Fruit fly (Drosophila melanogaster): ENCODE data around the gene eIF3g1.

DNA sequence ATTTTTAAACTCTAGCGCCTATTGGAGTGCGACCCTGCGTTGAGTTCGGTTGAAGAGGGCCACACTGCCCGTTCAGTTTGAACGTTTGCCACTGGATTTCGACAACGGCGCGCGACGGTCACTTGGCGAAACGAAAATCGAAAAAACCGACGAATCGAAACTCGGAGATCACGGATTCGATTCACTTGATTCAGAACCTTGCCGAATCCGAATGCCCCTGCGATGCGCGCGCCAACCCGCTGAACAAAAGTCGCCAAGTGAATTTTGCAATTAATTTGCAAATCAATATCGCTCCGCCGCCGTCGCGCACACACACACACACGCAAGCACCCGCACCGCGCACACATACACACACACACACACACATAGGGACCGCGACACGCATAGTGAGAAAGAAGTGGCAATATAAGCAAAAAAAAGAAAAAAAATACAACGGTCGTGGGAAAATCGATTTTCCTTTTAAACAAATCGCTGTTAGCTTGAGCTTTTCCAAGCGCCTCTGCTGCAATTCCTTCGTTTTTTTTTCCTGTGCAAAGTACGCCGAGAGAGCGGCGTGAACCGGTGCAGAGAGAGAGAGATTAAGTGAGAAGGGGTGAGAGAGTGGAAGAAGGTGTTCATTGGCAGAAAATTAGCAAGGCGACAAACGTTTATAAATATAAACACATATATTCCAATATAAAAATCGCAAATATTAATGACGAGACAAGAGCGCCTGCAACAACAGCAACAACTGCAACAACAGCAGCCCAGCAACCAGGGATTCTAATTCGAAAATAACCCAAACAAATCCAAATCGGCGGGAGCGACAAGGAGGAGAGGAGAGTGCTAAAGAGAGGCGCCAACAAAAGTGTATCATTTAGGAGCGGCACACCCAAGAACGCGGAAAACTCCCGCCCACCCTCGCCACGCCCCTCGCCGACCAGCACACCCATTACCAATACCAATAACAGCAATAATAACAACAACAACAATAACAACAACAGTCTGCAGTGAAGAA, 21.4 kb downstream of the eIF3g1 start, which contains the start of gene egh:
- TF ChIP-seq CG15514 (GFP tag; optimal IDR thresholded peaks at IDR 0.05): peak; percentile 76
- TF ChIP-seq CG12391 (tag; optimal IDR thresholded peaks at IDR 0.05): no peak
- no peak for TF ChIP-seq CG1647 (GFP tag; optimal IDR thresholded peaks at IDR 0.05)
- TF ChIP-seq CTCF (GFP tag; optimal IDR thresholded peaks at IDR 0.05): no peak
- no peak for TF ChIP-seq Ssrp (tag; optimal IDR thresholded peaks at IDR 0.05)
- TF ChIP-seq CG4404 (GFP tag; IDR thresholded peaks at IDR 0.05): no peak
